Worm (Caenorhabditis elegans) whole organism, mixed stage, embryonic: ENCODE results near the gene sdz-5.
A peak's percentile ranks its signal among the peaks of the same experiment; 100 is the strongest.

Experiments
- M03D4.4 ChIP-seq: sonication (generic microtip); optimal IDR thresholded peaks from 2 replicates; lab custom pipeline; 2017; ENCODE audit warnings: mild to moderate bottlenecking, missing genetic modification characterization, missing compliant biosample characterization
- bed-3 ChIP-seq: fragments of 200-800 bp; sonication (Bioruptor generic); optimal IDR thresholded peaks from 3 replicates; lab custom pipeline; 2018; ENCODE audit warnings: mild to moderate bottlenecking, missing genetic modification characterization, moderate library complexity, missing compliant biosample characterization
- blmp-1 ChIP-seq: fragments of 150-350 bp; optimal IDR thresholded peaks from 2 replicates; lab custom pipeline; 2014; ENCODE audit warnings: missing biosample characterization, missing genetic modification characterization
- ceh-39 ChIP-seq: fragments of 150-350 bp; optimal IDR thresholded peaks from 2 replicates; lab custom pipeline; 2014; ENCODE audit warnings: missing biosample characterization, missing genetic modification characterization
- ceh-43 ChIP-seq: fragments of 200-800 bp; sonication (Bioruptor generic); optimal IDR thresholded peaks from 2 replicates; lab custom pipeline; 2018; ENCODE audit warnings: mild to moderate bottlenecking, missing genetic modification characterization, moderate library complexity, missing compliant biosample characterization
- ceh-83 ChIP-seq: fragments of 200-800 bp; sonication (Bioruptor generic); optimal IDR thresholded peaks from 2 replicates; lab custom pipeline; 2018; ENCODE audit warnings: mild to moderate bottlenecking, missing genetic modification characterization, missing compliant biosample characterization
- ces-1 ChIP-seq: fragments of 150-350 bp; optimal IDR thresholded peaks from 2 replicates; lab custom pipeline; 2014; ENCODE audit warnings: missing biosample characterization, missing genetic modification reagents, missing genetic modification characterization
- cnd-1 ChIP-seq: fragments of 200-800 bp; sonication (Bioruptor generic); optimal IDR thresholded peaks from 2 replicates; lab custom pipeline; 2018; ENCODE audit warnings: mild to moderate bottlenecking, missing genetic modification characterization, missing compliant biosample characterization
- drap-1 ChIP-seq: fragments of 200-800 bp; sonication (Bioruptor generic); optimal IDR thresholded peaks from 3 replicates; lab custom pipeline; 2018; ENCODE audit warnings: mild to moderate bottlenecking, missing genetic modification characterization, missing compliant biosample characterization
- elt-3 ChIP-seq: fragments of 150-350 bp; optimal IDR thresholded peaks from 2 replicates; lab custom pipeline; 2014; ENCODE audit warnings: missing biosample characterization, missing genetic modification characterization
- flh-1 ChIP-seq: fragments of 200-800 bp; sonication (Bioruptor generic); optimal IDR thresholded peaks from 2 replicates; lab custom pipeline; 2018; ENCODE audit warnings: mild to moderate bottlenecking, missing genetic modification characterization, moderate library complexity, missing compliant biosample characterization
- ham-2 ChIP-seq: fragments of 200-800 bp; sonication (Bioruptor generic); optimal IDR thresholded peaks from 2 replicates; lab custom pipeline; 2018; ENCODE audit warnings: mild to moderate bottlenecking, missing genetic modification characterization, missing compliant biosample characterization
- hlh-1 ChIP-seq: fragments of 150-350 bp; optimal IDR thresholded peaks from 2 replicates; lab custom pipeline; 2014; ENCODE audit warnings: missing biosample characterization, missing genetic modification reagents, missing genetic modification characterization
- lin-13 ChIP-seq: fragments of 150-350 bp; optimal IDR thresholded peaks from 2 replicates; lab custom pipeline; 2014; ENCODE audit warnings: missing biosample characterization, missing genetic modification characterization
- lin-32 ChIP-seq: fragments of 200-800 bp; sonication (Bioruptor generic); optimal IDR thresholded peaks from 2 replicates; lab custom pipeline; 2018; ENCODE audit warnings: mild to moderate bottlenecking, missing genetic modification characterization, missing compliant biosample characterization
- lsy-2 ChIP-seq: fragments of 150-350 bp; optimal IDR thresholded peaks from 2 replicates; lab custom pipeline; 2014; ENCODE audit warnings: missing biosample characterization, missing genetic modification characterization
- mab-5 ChIP-seq: fragments of 150-350 bp; optimal IDR thresholded peaks from 2 replicates; lab custom pipeline; 2014; ENCODE audit warnings: missing biosample characterization, missing genetic modification characterization
- mep-1 ChIP-seq: fragments of 150-350 bp; optimal IDR thresholded peaks from 2 replicates; lab custom pipeline; 2017; ENCODE audit warnings: missing biosample characterization, missing genetic modification reagents, missing genetic modification characterization, inconsistent platforms
- mls-2 ChIP-seq: sonication (generic microtip); optimal IDR thresholded peaks from 2 replicates; lab custom pipeline; 2016; ENCODE audit warnings: mild to moderate bottlenecking, missing genetic modification characterization, moderate library complexity, missing compliant biosample characterization
- nhr-12 ChIP-seq: fragments of 150-350 bp; optimal IDR thresholded peaks from 2 replicates; lab custom pipeline; 2014; ENCODE audit warnings: missing biosample characterization, missing genetic modification characterization
- nhr-2 ChIP-seq: fragments of 150-350 bp; optimal IDR thresholded peaks from 2 replicates; lab custom pipeline; 2014; ENCODE audit warnings: missing biosample characterization, missing genetic modification characterization
- nhr-237 ChIP-seq: fragments of 150-350 bp; optimal IDR thresholded peaks from 2 replicates; lab custom pipeline; 2014; ENCODE audit warnings: missing biosample characterization, missing genetic modification characterization
- nhr-28 ChIP-seq: fragments of 150-350 bp; optimal IDR thresholded peaks from 2 replicates; lab custom pipeline; 2014; ENCODE audit warnings: missing biosample characterization, missing genetic modification characterization
- nhr-76 ChIP-seq: sonication (generic microtip); optimal IDR thresholded peaks from 2 replicates; lab custom pipeline; 2017; ENCODE audit warnings: missing biosample characterization, missing genetic modification characterization
- pha-4 ChIP-seq: fragments of 150-350 bp; optimal IDR thresholded peaks from 2 replicates; lab custom pipeline; 2018; ENCODE audit warnings: missing biosample characterization, missing genetic modification reagents, missing genetic modification characterization
- snpc-4 ChIP-seq: fragments of 150-350 bp; optimal IDR thresholded peaks from 2 replicates; lab custom pipeline; 2014; ENCODE audit warnings: missing biosample characterization, missing genetic modification characterization
- sptf-1 ChIP-seq: sonication (generic microtip); optimal IDR thresholded peaks from 2 replicates; lab custom pipeline; 2017; ENCODE audit warnings: mild to moderate bottlenecking, missing genetic modification characterization, moderate library complexity, missing compliant biosample characterization
- tbx-8 ChIP-seq: fragments of 200-800 bp; sonication (Bioruptor generic); optimal IDR thresholded peaks from 2 replicates; lab custom pipeline; 2018; ENCODE audit warnings: mild to moderate bottlenecking, missing genetic modification characterization, moderate library complexity, missing compliant biosample characterization
- unc-120 ChIP-seq: sonication (generic microtip); optimal IDR thresholded peaks from 2 replicates; lab custom pipeline; 2017; ENCODE audit warnings: missing genetic modification characterization, missing compliant biosample characterization; ENCODE audit not compliant: poor library complexity, severe bottlenecking
- unc-39 ChIP-seq: fragments of 150-350 bp; optimal IDR thresholded peaks from 2 replicates; lab custom pipeline; 2014; ENCODE audit warnings: missing biosample characterization, missing genetic modification characterization
- unc-62 ChIP-seq: fragments of 150-350 bp; optimal IDR thresholded peaks from 2 replicates; lab custom pipeline; 2014; ENCODE audit warnings: missing biosample characterization, missing genetic modification reagents, missing genetic modification characterization
- zip-8 ChIP-seq: fragments of 150-350 bp; optimal IDR thresholded peaks from 2 replicates; lab custom pipeline; 2014; ENCODE audit warnings: missing biosample characterization, missing genetic modification characterization
- ztf-11 ChIP-seq: fragments of 150-350 bp; optimal IDR thresholded peaks from 2 replicates; lab custom pipeline; 2014; ENCODE audit warnings: missing biosample characterization, missing genetic modification characterization

Gene sdz-5

ce11 chrII:2985446-2985845, 23.1 kb upstream of the sdz-5 start:
- TF ChIP-seq hlh-1 (no peak), ceh-83 (no peak), flh-1 (no peak), ceh-43 (GFP tag; lab: Kevin White, UChicago) (no peak), sptf-1 (tag; lab: Kevin White, UChicago) (no peak), ces-1 (GFP tag; lab: Kevin White, UChicago) (no peak), mep-1 (no peak), lin-13 (tag; lab: Kevin White, UChicago) (no peak)

ce11 chrII:2985935-2986498, 22.5 kb upstream of the sdz-5 start:
- no peak for TF ChIP-seq pha-4 (tag; lab: Kevin White, UChicago)
- no peak for TF ChIP-seq unc-62 (GFP tag; lab: Kevin White, UChicago)
- no peak for TF ChIP-seq mep-1
- no peak for TF ChIP-seq blmp-1
- TF ChIP-seq flh-1: no peak

DNA sequence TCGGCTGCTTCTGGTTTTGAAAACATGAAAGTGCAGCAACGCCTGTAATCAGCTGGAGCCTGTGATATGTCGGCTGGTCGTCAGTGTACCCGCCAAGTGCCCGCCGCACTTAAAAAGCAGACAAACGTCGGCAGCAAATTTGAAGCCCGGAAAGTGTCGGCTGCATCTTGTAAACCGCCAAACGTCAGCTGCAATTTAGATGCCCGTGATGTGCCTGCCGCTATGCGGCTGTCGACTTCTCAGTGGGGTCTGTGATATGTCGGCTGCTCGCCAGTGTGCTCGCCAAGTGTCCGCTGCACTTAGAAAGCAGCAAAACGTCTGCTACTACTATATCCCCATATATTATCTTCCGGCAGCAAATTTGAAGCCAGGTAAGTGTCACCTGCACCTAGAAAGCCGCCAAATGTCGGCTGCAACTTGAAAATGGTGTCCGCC, 21.4 kb upstream of the sdz-5 start:
- TF ChIP-seq nhr-237 (tag; lab: Kevin White, UChicago): no peak
- no peak for TF ChIP-seq ceh-39 (tag; lab: Kevin White, UChicago)
- no peak for TF ChIP-seq bed-3 (GFP tag; lab: Kevin White, UChicago)
- TF ChIP-seq blmp-1: no peak
- no peak for TF ChIP-seq zip-8 (tag; lab: Kevin White, UChicago)
- TF ChIP-seq nhr-28 (tag; lab: Kevin White, UChicago): no peak
- no peak for TF ChIP-seq ham-2
- TF ChIP-seq ztf-11 (tag; lab: Kevin White, UChicago): no peak
- TF ChIP-seq flh-1: no peak
- TF ChIP-seq ces-1 (GFP tag; lab: Kevin White, UChicago): no peak
- TF ChIP-seq pha-4 (tag; lab: Kevin White, UChicago): no peak
- TF ChIP-seq drap-1: no peak
- TF ChIP-seq lin-32: no peak
- TF ChIP-seq nhr-2 (tag; lab: Kevin White, UChicago): no peak
- no peak for TF ChIP-seq nhr-76 (tag; lab: Kevin White, UChicago)
- TF ChIP-seq snpc-4 (tag; lab: Kevin White, UChicago): no peak
- no peak for TF ChIP-seq unc-39 (tag; lab: Kevin White, UChicago)
- no peak for TF ChIP-seq tbx-8 (GFP tag; lab: Kevin White, UChicago)
- TF ChIP-seq cnd-1: no peak
- no peak for TF ChIP-seq mls-2

- TF ChIP-seq nhr-76 (tag; lab: Kevin White, UChicago) (no peak), ceh-83 (no peak), unc-120 (tag; lab: Kevin White, UChicago) (peak; percentile 37), drap-1 (no peak), ceh-43 (GFP tag; lab: Kevin White, UChicago) (no peak), nhr-28 (tag; lab: Kevin White, UChicago) (no peak), unc-62 (GFP tag; lab: Kevin White, UChicago) (no peak), nhr-2 (tag; lab: Kevin White, UChicago) (peak; percentile 30), lsy-2 (tag; lab: Kevin White, UChicago) (peak; percentile 25), nhr-12 (no peak), mab-5 (tag; lab: Kevin White, UChicago) (no peak), ztf-11 (tag; lab: Kevin White, UChicago) (no peak), M03D4.4 (tag; lab: Kevin White, UChicago) (peak; percentile 3), elt-3 (tag; lab: Kevin White, UChicago) (no peak), mep-1 (no peak), blmp-1 (no peak), lin-32 (peak; percentile 21), ham-2 (no peak), sptf-1 (tag; lab: Kevin White, UChicago) (peak; percentile 40), nhr-237 (tag; lab: Kevin White, UChicago) (no peak), zip-8 (tag; lab: Kevin White, UChicago) (no peak), hlh-1 (peak; percentile 8), mls-2 (no peak), lin-13 (tag; lab: Kevin White, UChicago) (peak; percentile 5), unc-39 (tag; lab: Kevin White, UChicago) (no peak), bed-3 (GFP tag; lab: Kevin White, UChicago) (no peak), pha-4 (tag; lab: Kevin White, UChicago) (peak; percentile 12), cnd-1 (no peak)
Measured at ce11 chrII:2987854-2988350, 20.6 kb upstream of the sdz-5 start, which contains the start of gene lido-7. Gene lido-7 (plus strand): TSS chrII:2988300.
